Worm (Caenorhabditis elegans): ENCODE results near the gene srx-131.

- no peak for TF ChIP-seq ama-1 (optimal IDR thresholded peaks at IDR 0.05)
- no peak for TF ChIP-seq flt-1 (GFP tag; IDR thresholded peaks at IDR 0.05)
- TF ChIP-seq tra-4 (tag; optimal IDR thresholded peaks at IDR 0.05) = no peak
- no peak for TF ChIP-seq aly-1 (tag; optimal IDR thresholded peaks at IDR 0.05)
Measured at ce11 chrV:13854306-13854705, 9.1 kb downstream of the srx-131 start, which contains the start of gene ttr-21.
